Worm (Caenorhabditis elegans): ENCODE results near the gene C25G6.3.

The C25G6.3 gene

ce11 chrX:1238803-1239202, at the start of gene C25G6.3:
C25G6.3 (minus strand) TSS chrX:1238903.
- no peak for TF ChIP-seq unc-62 (GFP tag; optimal IDR thresholded peaks at IDR 0.05)

DNA sequence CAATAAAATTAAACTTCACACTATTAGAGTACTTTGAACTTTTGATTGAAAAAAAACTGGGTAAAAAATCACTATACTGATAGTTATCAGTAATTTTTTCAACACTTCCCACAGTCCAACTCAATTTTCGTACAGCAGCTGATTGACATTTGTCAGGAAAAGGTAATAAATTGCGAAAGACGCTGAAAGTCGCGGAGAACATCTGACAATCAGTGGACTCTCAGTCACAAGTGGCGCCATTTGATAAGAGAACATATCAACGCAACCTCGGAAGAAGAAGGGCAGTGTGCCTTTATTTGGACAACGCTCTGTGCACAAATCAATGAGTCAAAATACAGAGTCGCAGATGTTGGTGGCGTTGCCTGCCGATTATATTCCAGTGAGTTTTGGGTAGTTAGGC, 33.8 kb upstream of the C25G6.3 start, which contains the start of gene C52B11.5:
TSS of gene C52B11.5 (plus strand) at position 250 of the 400 bp plus-strand sequence.
- no peak for TF ChIP-seq unc-62 (GFP tag; optimal IDR thresholded peaks at IDR 0.05)

DNA sequence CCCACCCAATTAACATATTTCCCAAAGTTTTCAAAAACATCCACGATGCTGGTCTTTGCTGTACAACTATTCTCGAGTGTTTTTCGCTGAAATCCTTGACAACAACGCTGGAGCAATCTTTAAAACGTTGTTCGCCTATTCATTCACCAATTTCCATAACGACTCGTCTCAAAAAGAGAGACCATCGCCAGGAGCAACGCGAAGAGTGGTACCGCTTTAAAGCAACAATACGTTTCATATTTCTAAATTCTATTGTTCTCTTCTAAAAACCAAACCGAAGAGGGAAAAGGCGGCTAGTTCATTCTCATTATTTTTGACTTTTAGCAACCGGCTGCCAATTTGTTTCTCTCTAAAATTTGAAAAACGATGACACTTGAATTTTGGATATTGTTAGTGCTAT, 31.9 kb upstream of the C25G6.3 start, which contains the start of gene C25G6.1:
TSS of gene C25G6.1 (plus strand) at position 301 of the 400 bp plus-strand sequence.
- no peak for TF ChIP-seq unc-62 (GFP tag; optimal IDR thresholded peaks at IDR 0.05)

ce11 chrX:1265336-1265735, 26.6 kb upstream of the C25G6.3 start:
- TF ChIP-seq unc-62 (GFP tag; optimal IDR thresholded peaks at IDR 0.05): no peak

ce11 chrX:1257668-1258067, 19.0 kb upstream of the C25G6.3 start:
- TF ChIP-seq unc-62 (GFP tag; optimal IDR thresholded peaks at IDR 0.05): no peak

ce11 chrX:1255547-1255946, 16.8 kb upstream of the C25G6.3 start, which contains the start of gene npr-11:
npr-11 (minus strand) TSS chrX:1255647.
- no peak for TF ChIP-seq unc-62 (GFP tag; optimal IDR thresholded peaks at IDR 0.05)

- no peak for TF ChIP-seq unc-62 (GFP tag; optimal IDR thresholded peaks at IDR 0.05)
These were observed 11.0 kb upstream of the C25G6.3 start, which contains the start of gene C25G6.4 for ce11 chrX:1249738-1250137. C25G6.4 (minus strand) TSS chrX:1249838.

- no peak for TF ChIP-seq unc-62 (GFP tag; optimal IDR thresholded peaks at IDR 0.05)
These were observed 7.0 kb upstream of the C25G6.3 start, which contains the start of gene tsp-9 for ce11 chrX:1245717-1246116. tsp-9 (plus strand) TSS chrX:1246017.

DNA sequence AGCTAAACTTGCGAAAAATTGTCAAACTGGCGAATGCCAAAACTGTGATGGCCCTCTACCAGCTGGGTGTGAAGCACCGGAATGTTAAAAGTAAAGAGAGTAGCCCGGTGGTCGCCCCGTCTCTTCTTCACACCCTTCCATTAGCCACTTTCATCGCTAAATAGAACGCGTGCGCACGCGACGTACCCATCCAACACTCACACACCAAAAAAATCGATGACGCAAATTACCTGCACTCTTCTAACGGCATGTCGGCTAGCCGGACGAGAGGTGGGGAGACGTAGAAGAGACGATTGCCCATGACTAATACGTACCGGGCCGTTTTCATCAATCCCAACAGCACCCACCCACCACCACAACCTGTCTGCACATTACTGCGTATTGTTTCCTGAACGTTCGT, 5.5 kb upstream of the C25G6.3 start:
- no peak for TF ChIP-seq unc-62 (GFP tag; optimal IDR thresholded peaks at IDR 0.05)

DNA sequence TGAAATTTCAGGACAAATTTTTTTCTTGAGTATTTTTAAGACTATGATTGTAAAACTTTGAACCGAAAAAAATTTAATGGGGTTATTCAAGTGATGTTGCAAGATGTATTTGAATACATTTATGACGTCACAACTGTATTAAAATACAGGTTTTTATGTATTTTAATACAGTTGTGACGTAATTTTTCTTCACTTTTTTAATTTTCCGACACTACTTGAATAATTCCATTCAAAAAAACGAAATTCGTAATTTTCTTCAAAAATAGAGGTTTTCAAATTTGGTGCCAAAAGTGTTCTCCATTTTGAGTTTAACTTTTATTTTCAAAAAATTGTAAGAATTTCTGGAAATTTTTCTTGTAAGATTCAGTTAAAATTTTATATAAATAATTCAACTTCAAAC, 4.1 kb upstream of the C25G6.3 start:
- TF ChIP-seq unc-62 (GFP tag; optimal IDR thresholded peaks at IDR 0.05): no peak

- TF ChIP-seq unc-62 (GFP tag; optimal IDR thresholded peaks at IDR 0.05): no peak
These were observed 6.6 kb downstream of the C25G6.3 start for ce11 chrX:1232074-1232473.

ce11 chrX:1230658-1231057, 8.0 kb downstream of the C25G6.3 start, which contains the start of gene C46H3.2:
C46H3.2 (minus strand) TSS chrX:1230758.
- TF ChIP-seq unc-62 (GFP tag; optimal IDR thresholded peaks at IDR 0.05): no peak

- TF ChIP-seq unc-62 (GFP tag; optimal IDR thresholded peaks at IDR 0.05): no peak
These were observed 14.9 kb downstream of the C25G6.3 start for ce11 chrX:1223841-1224240.

- no peak for TF ChIP-seq unc-62 (GFP tag; optimal IDR thresholded peaks at IDR 0.05)
These were observed 15.6 kb downstream of the C25G6.3 start for ce11 chrX:1223089-1223488.

DNA sequence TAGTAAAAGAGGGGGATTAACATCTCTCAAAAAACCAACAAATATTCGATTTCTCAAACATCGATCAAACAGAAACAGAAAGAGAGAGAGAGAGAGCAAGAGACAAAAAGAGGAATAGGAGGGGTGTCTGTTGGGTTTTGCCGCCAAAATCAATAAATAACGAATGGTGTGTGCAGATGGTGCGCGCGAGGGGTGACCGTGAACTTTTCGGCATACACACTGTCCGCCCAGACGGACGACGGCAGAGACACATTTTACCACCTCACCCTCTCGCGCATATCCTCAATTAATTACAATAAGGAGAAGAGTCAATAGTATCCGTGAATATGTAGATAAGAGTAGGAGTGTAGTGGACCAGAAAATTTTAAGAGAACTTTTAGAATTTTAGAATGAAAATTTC, 16.3 kb downstream of the C25G6.3 start:
- no peak for TF ChIP-seq unc-62 (GFP tag; optimal IDR thresholded peaks at IDR 0.05)

- no peak for TF ChIP-seq unc-62 (GFP tag; optimal IDR thresholded peaks at IDR 0.05)
These were observed 20.2 kb downstream of the C25G6.3 start for ce11 chrX:1218457-1218856.

ce11 chrX:1216833-1217232, 21.9 kb downstream of the C25G6.3 start:
- TF ChIP-seq unc-62 (GFP tag; optimal IDR thresholded peaks at IDR 0.05): no peak

DNA sequence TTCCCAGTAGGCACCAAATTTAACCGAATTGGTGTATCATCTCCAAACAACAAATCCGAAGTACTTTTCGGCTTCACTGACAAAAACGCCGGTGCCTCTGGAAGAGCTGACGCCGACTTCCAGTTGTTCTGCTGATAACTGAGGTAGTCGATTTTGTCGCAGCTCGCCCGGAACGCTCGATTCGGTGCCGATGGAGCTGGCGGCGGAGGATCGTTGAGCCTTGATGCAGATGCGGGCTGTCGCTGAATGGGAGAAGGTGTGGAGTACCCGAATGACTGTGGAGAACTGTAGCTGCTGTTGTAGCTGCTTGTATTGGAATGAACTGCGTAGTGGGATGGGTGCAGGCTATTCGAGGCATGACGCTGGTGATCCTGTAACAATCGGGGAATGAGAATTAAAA, 25.6 kb downstream of the C25G6.3 start:
- TF ChIP-seq unc-62 (GFP tag; optimal IDR thresholded peaks at IDR 0.05): no peak

All from whole organism, dauer.